Worm (Caenorhabditis elegans): ENCODE data around the gene mob-2.

- TF ChIP-seq unc-120 (tag; optimal IDR thresholded peaks at IDR 0.05; ENCODE audit: poor library complexity, severe bottlenecking) (no peak), ztf-11 (tag; optimal IDR thresholded peaks at IDR 0.05) (no peak), nhr-28 (tag; optimal IDR thresholded peaks at IDR 0.05) (no peak), nhr-76 (tag; optimal IDR thresholded peaks at IDR 0.05) (no peak), mab-5 (tag; optimal IDR thresholded peaks at IDR 0.05) (no peak), nhr-12 (tag; optimal IDR thresholded peaks at IDR 0.05) (no peak), mep-1 (tag; optimal IDR thresholded peaks at IDR 0.05) (no peak), unc-39 (tag; optimal IDR thresholded peaks at IDR 0.05) (no peak), tbx-8 (GFP tag; optimal IDR thresholded peaks at IDR 0.05) (no peak), elt-1 (tag; optimal IDR thresholded peaks at IDR 0.05; ENCODE audit: borderline replicate concordance, insufficient read depth) (no peak), elt-3 (tag; optimal IDR thresholded peaks at IDR 0.05) (no peak), ces-1 (GFP tag; optimal IDR thresholded peaks at IDR 0.05) (no peak), drap-1 (GFP tag; optimal IDR thresholded peaks at IDR 0.05) (no peak), snpc-4 (tag; optimal IDR thresholded peaks at IDR 0.05) (no peak)
Observed at ce11 chrX:13147105-13147504, 22.8 kb downstream of the mob-2 start.

Data from whole organism, mixed stage, embryonic.